Worm (Caenorhabditis elegans) whole organism, L1 larva: ENCODE data around the gene F44B9.9.

Source experiments
- alr-1 ChIP-seq: fragments of 200-800 bp; sonication (Bioruptor generic); optimal IDR thresholded peaks from 2 replicates; lab custom pipeline; 2018; ENCODE audit warnings: borderline replicate concordance, mild to moderate bottlenecking, missing genetic modification characterization, missing compliant biosample characterization
- ceh-88 ChIP-seq: fragments of 200-800 bp; sonication (Bioruptor generic); IDR thresholded peaks from 2 replicates; pipeline ENCODE4 v1.3.6; 2022; ENCODE audit warnings: missing genetic modification characterization, missing compliant biosample characterization
- ceh-90 ChIP-seq: sonication (generic microtip); optimal IDR thresholded peaks from 2 replicates; lab custom pipeline; 2016; ENCODE audit warnings: missing genetic modification characterization, missing compliant biosample characterization
- ces-1 ChIP-seq: fragments of 150-350 bp; optimal IDR thresholded peaks from 2 replicates; lab custom pipeline; 2014; ENCODE audit warnings: missing biosample characterization, missing genetic modification reagents, missing genetic modification characterization
- dsc-1 ChIP-seq: sonication (generic microtip); optimal IDR thresholded peaks from 2 replicates; lab custom pipeline; 2016; ENCODE audit warnings: mild to moderate bottlenecking, missing genetic modification characterization, missing compliant biosample characterization
- egl-27 ChIP-seq, 2 experiments: fragments of 150-350 bp in 1 of 2; sonication (generic microtip); optimal IDR thresholded peaks; 3 replicates each; lab custom pipeline; 2017 to 2018; ENCODE audit warnings: missing biosample characterization in 2 of 2, missing genetic modification characterization in 2 of 2, missing genetic modification reagents in 2 of 2
- isw-1 ChIP-seq: fragments of 200-800 bp; sonication (Bioruptor generic); IDR thresholded peaks from 2 replicates; pipeline ENCODE4 v1.3.6; 2022; ENCODE audit warnings: missing genetic modification characterization, missing compliant biosample characterization
- lin-14 ChIP-seq: fragments of 200-800 bp; sonication (Bioruptor generic); optimal IDR thresholded peaks from 2 replicates; lab custom pipeline; 2018; ENCODE audit warnings: mild to moderate bottlenecking, missing genetic modification characterization, moderate library complexity, missing compliant biosample characterization
- lin-15B ChIP-seq: fragments of 150-350 bp; sonication (generic microtip); optimal IDR thresholded peaks from 3 replicates; lab custom pipeline; 2014; ENCODE audit warnings: missing biosample characterization, missing genetic modification characterization
- lin-35 ChIP-seq, 2 experiments: fragments of 150-350 bp; optimal IDR thresholded peaks; 2 replicates each; lab custom pipeline; 2014; ENCODE audit warnings: missing biosample characterization in 2 of 2, missing genetic modification characterization in 2 of 2, missing genetic modification reagents in 2 of 2
- lin-39 ChIP-seq: fragments of 150-350 bp; optimal IDR thresholded peaks from 2 replicates; lab custom pipeline; 2014; ENCODE audit warnings: missing biosample characterization, missing genetic modification reagents, missing genetic modification characterization
- mab-9 ChIP-seq: fragments of 200-800 bp; sonication (Bioruptor generic); IDR thresholded peaks from 2 replicates; pipeline ENCODE4 v1.3.6; 2022; ENCODE audit warnings: missing genetic modification reagents, missing genetic modification characterization, missing compliant biosample characterization
- mdl-1 ChIP-seq, 2 experiments: fragments of 150-350 bp; optimal IDR thresholded peaks; 2 replicates each; lab custom pipeline; 2014 to 2017; ENCODE audit warnings: missing biosample characterization in 2 of 2, missing genetic modification characterization in 2 of 2, inconsistent platforms in 1 of 2
- mep-1 ChIP-seq: fragments of 150-350 bp; optimal IDR thresholded peaks from 2 replicates; lab custom pipeline; 2014; ENCODE audit warnings: missing biosample characterization, missing genetic modification characterization
- nhr-11 ChIP-seq: fragments of 150-350 bp; optimal IDR thresholded peaks from 2 replicates; lab custom pipeline; 2014; ENCODE audit warnings: missing biosample characterization, missing genetic modification characterization
- nhr-12 ChIP-seq: sonication (generic microtip); optimal IDR thresholded peaks from 2 replicates; lab custom pipeline; 2017; ENCODE audit warnings: missing biosample characterization, missing genetic modification characterization
- nhr-76 ChIP-seq: sonication (generic microtip); optimal IDR thresholded peaks from 2 replicates; lab custom pipeline; 2017; ENCODE audit warnings: missing biosample characterization, missing genetic modification characterization
- pqm-1 ChIP-seq: sonication (generic microtip); optimal IDR thresholded peaks from 3 replicates; lab custom pipeline; 2017; ENCODE audit warnings: missing biosample characterization, missing genetic modification characterization
- rnt-1 ChIP-seq: sonication (generic microtip); optimal IDR thresholded peaks from 2 replicates; lab custom pipeline; 2016; ENCODE audit warnings: mild to moderate bottlenecking, missing genetic modification characterization, moderate library complexity, missing compliant biosample characterization
- snu-23 ChIP-seq: sonication (generic microtip); optimal IDR thresholded peaks from 2 replicates; lab custom pipeline; 2016; ENCODE audit warnings: missing genetic modification characterization, missing compliant biosample characterization
- sup-37 ChIP-seq: fragments of 200-800 bp; sonication (Bioruptor generic); optimal IDR thresholded peaks from 2 replicates; lab custom pipeline; 2018; ENCODE audit warnings: mild to moderate bottlenecking, missing genetic modification characterization, missing compliant biosample characterization
- tbx-2 ChIP-seq: sonication (generic microtip); optimal IDR thresholded peaks from 2 replicates; lab custom pipeline; 2016; ENCODE audit warnings: missing genetic modification characterization, missing compliant biosample characterization
- vab-15 ChIP-seq: sonication (generic microtip); optimal IDR thresholded peaks from 2 replicates; lab custom pipeline; 2017; ENCODE audit warnings: missing genotype, mild to moderate bottlenecking, missing genetic modification characterization, missing compliant biosample characterization
- xbp-1 ChIP-seq: sonication (generic microtip); optimal IDR thresholded peaks from 2 replicates; lab custom pipeline; 2016; ENCODE audit warnings: missing genetic modification characterization, missing compliant biosample characterization
- ztf-4 ChIP-seq: fragments of 150-350 bp; optimal IDR thresholded peaks from 2 replicates; lab custom pipeline; 2014; ENCODE audit warnings: missing biosample characterization, missing genetic modification characterization

F44B9.9 gene

ce11 chrIII:7996353-7996752, 34.5 kb downstream of the F44B9.9 start, which contains the start of gene npr-17:
Gene npr-17, minus strand, starts transcription at chrIII:7996453.
- TF ChIP-seq dsc-1 (tag; lab: Kevin White, UChicago) (peak; percentile 43), lin-39 (tag; lab: Kevin White, UChicago) (no peak)

ce11 chrIII:7986585-7987171, 44.2 kb downstream of the F44B9.9 start, which contains the start of gene hrpk-2:
Gene hrpk-2, plus strand, starts transcription at chrIII:7987121.
- TF ChIP-seq mep-1 (no peak), nhr-11 (tag; lab: Kevin White, UChicago) (no peak), xbp-1 (tag; lab: Kevin White, UChicago) (no peak), nhr-76 (tag; lab: Kevin White, UChicago) (no peak), lin-15B (tag; lab: Kevin White, UChicago) (no peak), mab-9 (no peak), egl-27 (tag; optimal IDR thresholded peaks at IDR 0.05; lab: Kevin White, UChicago) (no peak)

- TF ChIP-seq sup-37 (no peak), rnt-1 (no peak), ceh-88 (GFP tag; lab: Robert Waterston, UW) (no peak), mdl-1 (tag; optimal IDR thresholded peaks at IDR 0.05; lab: Kevin White, UChicago) (no peak), tbx-2 (tag; lab: Kevin White, UChicago) (no peak), lin-35 (GFP tag; optimal IDR thresholded peaks at IDR 0.05; lab: Kevin White, UChicago) (no peak)
- TF ChIP-seq, all 84 proteins: peak for 0
Observed at ce11 chrIII:7981938-7982337, 48.9 kb downstream of the F44B9.9 start.

ce11 chrIII:7981233-7981632, 49.6 kb downstream of the F44B9.9 start:
- TF ChIP-seq ceh-90 (tag; lab: Kevin White, UChicago) (no peak), vab-15 (tag; lab: Kevin White, UChicago) (no peak), nhr-76 (tag; lab: Kevin White, UChicago) (no peak), ztf-4 (no peak), isw-1 (GFP tag; lab: Robert Waterston, UW) (no peak), lin-14 (no peak), nhr-12 (no peak), pqm-1 (tag; lab: Kevin White, UChicago) (no peak), mep-1 (no peak), alr-1 (no peak), ceh-88 (GFP tag; lab: Robert Waterston, UW) (no peak), snu-23 (GFP tag; lab: Kevin White, UChicago) (no peak), tbx-2 (tag; lab: Kevin White, UChicago) (no peak), ces-1 (GFP tag; lab: Kevin White, UChicago) (no peak)
